Fruit fly (Drosophila melanogaster): ENCODE measurements around the gene Fbp1.

Fbp1 gene

dm6 chr3L:14075472-14075871, 22.4 kb downstream of the Fbp1 start, which contains the start of gene btl:
TSS of gene btl (plus strand) at chr3L:14075772.
- no peak for TF ChIP-seq Pif1B (GFP tag; optimal IDR thresholded peaks at IDR 0.05)
- TF ChIP-seq CG12605 (GFP tag; IDR thresholded peaks at IDR 0.05): no peak
- no peak for TF ChIP-seq CG10348 (GFP tag; IDR thresholded peaks at IDR 0.05)

dm6 chr3L:14071621-14072020, 26.2 kb downstream of the Fbp1 start, which contains the start of gene Pex1:
TSS of gene Pex1 (plus strand) at chr3L:14071892.
- TF ChIP-seq Snoo (tag; optimal IDR thresholded peaks at IDR 0.05) (no peak), CG12605 (GFP tag; IDR thresholded peaks at IDR 0.05) (peak; percentile 79), EcR (GFP tag; optimal IDR thresholded peaks at IDR 0.05) (no peak), CG4496 (GFP tag; IDR thresholded peaks at IDR 0.05) (0 out of 3 replicates have a peak, but pooled peaks have one; percentile 25)

dm6 chr3L:14064065-14064414, 33.8 kb downstream of the Fbp1 start:
- TF ChIP-seq CG32121 (GFP tag; IDR thresholded peaks at IDR 0.05): no peak
- no peak for TF ChIP-seq CG10348 (GFP tag; IDR thresholded peaks at IDR 0.05)
- TF ChIP-seq Pif1A (GFP tag; optimal IDR thresholded peaks at IDR 0.05): no peak
- no peak for TF ChIP-seq CG4496 (GFP tag; IDR thresholded peaks at IDR 0.05)
- TF ChIP-seq CG12605 (GFP tag; IDR thresholded peaks at IDR 0.05): no peak
- no peak for TF ChIP-seq CG8159 (tag; optimal IDR thresholded peaks at IDR 0.05)
- TF ChIP-seq Pif1B (GFP tag; optimal IDR thresholded peaks at IDR 0.05): no peak
- no peak for TF ChIP-seq CG17806 (tag; optimal IDR thresholded peaks at IDR 0.05)

dm6 chr3L:14063241-14064064, 34.4 kb downstream of the Fbp1 start:
- TF ChIP-seq Ets98B (GFP tag; IDR thresholded peaks at IDR 0.05): no peak; the same call in 1 of the 2 replicates
- peak; percentile 39 for TF ChIP-seq CG9948 (tag; optimal IDR thresholded peaks at IDR 0.05)
- peak; percentile 35 for TF ChIP-seq CG15710 (tag; optimal IDR thresholded peaks at IDR 0.05)
- TF ChIP-seq Snoo (tag; optimal IDR thresholded peaks at IDR 0.05): no peak
- no peak for TF ChIP-seq rn (GFP tag; IDR thresholded peaks at IDR 0.05)
- no peak for TF ChIP-seq CG14655 (GFP tag; optimal IDR thresholded peaks at IDR 0.05)
- TF ChIP-seq CG17806 (tag; optimal IDR thresholded peaks at IDR 0.05): no peak
- TF ChIP-seq CG8159 (tag; optimal IDR thresholded peaks at IDR 0.05): no peak
- no peak for TF ChIP-seq D1 (tag; optimal IDR thresholded peaks at IDR 0.05)
- TF ChIP-seq CG34367 (tag; optimal IDR thresholded peaks at IDR 0.05): peak; percentile 18
- TF ChIP-seq fd96Ca (GFP tag; IDR thresholded peaks at IDR 0.05): peak; percentile 15; the same call in 1 of the 3 replicates
- no peak for TF ChIP-seq Pif1B (GFP tag; optimal IDR thresholded peaks at IDR 0.05)
- peak; percentile 27; the same call in 1 of the 3 replicates for TF ChIP-seq CG4496 (GFP tag; IDR thresholded peaks at IDR 0.05)
- TF ChIP-seq gl (tag; optimal IDR thresholded peaks at IDR 0.05): no peak
- peak; percentile 78 for TF ChIP-seq EcR (GFP tag; optimal IDR thresholded peaks at IDR 0.05)
- 0 out of 2 replicates have a peak, but pooled peaks have one; percentile 16 for TF ChIP-seq CG32121 (GFP tag; IDR thresholded peaks at IDR 0.05)
- TF ChIP-seq Pif1A (GFP tag; optimal IDR thresholded peaks at IDR 0.05): peak; percentile 23
- peak; percentile 43 for TF ChIP-seq CG8301 (tag; optimal IDR thresholded peaks at IDR 0.05)
- no peak for TF ChIP-seq CG12605 (GFP tag; IDR thresholded peaks at IDR 0.05)
- peak; percentile 33 for TF ChIP-seq CG13204 (GFP tag; optimal IDR thresholded peaks at IDR 0.05)
- peak; percentile 54 for TF ChIP-seq CG10348 (GFP tag; IDR thresholded peaks at IDR 0.05)

dm6 chr3L:14062702-14063101, 35.2 kb downstream of the Fbp1 start:
- TF ChIP-seq CG32121 (GFP tag; IDR thresholded peaks at IDR 0.05): peak; percentile 15; the same call in 1 of the 2 replicates
- no peak for TF ChIP-seq CG15710 (tag; optimal IDR thresholded peaks at IDR 0.05)

- peak; percentile 66 for TF ChIP-seq gl (tag; optimal IDR thresholded peaks at IDR 0.05)
- peak; percentile 12 for TF ChIP-seq CG17806 (tag; optimal IDR thresholded peaks at IDR 0.05)
- peak; percentile 86 for TF ChIP-seq EcR (GFP tag; optimal IDR thresholded peaks at IDR 0.05)
- no peak for TF ChIP-seq CG10348 (GFP tag; IDR thresholded peaks at IDR 0.05)
- TF ChIP-seq CG14655 (GFP tag; optimal IDR thresholded peaks at IDR 0.05): peak; percentile 37
- peak; percentile 36 for TF ChIP-seq CG15710 (tag; optimal IDR thresholded peaks at IDR 0.05)
- peak; percentile 20 for TF ChIP-seq CG8301 (tag; optimal IDR thresholded peaks at IDR 0.05)
- no peak for TF ChIP-seq rn (GFP tag; IDR thresholded peaks at IDR 0.05)
- TF ChIP-seq CG9948 (tag; optimal IDR thresholded peaks at IDR 0.05): no peak
- peak; percentile 48 for TF ChIP-seq Ets98B (GFP tag; IDR thresholded peaks at IDR 0.05)
- peak; percentile 68; the same call in 2 of the 3 replicates for TF ChIP-seq fd96Ca (GFP tag; IDR thresholded peaks at IDR 0.05)
- peak; percentile 47 for TF ChIP-seq Pif1B (GFP tag; optimal IDR thresholded peaks at IDR 0.05)
- TF ChIP-seq Pif1A (GFP tag; optimal IDR thresholded peaks at IDR 0.05): peak; percentile 46
- TF ChIP-seq CG8159 (tag; optimal IDR thresholded peaks at IDR 0.05): peak; percentile 46
- TF ChIP-seq CG34367 (tag; optimal IDR thresholded peaks at IDR 0.05): peak; percentile 17
- TF ChIP-seq CG13204 (GFP tag; optimal IDR thresholded peaks at IDR 0.05): peak; percentile 44
- TF ChIP-seq CG32121 (GFP tag; IDR thresholded peaks at IDR 0.05): peak; percentile 45
- TF ChIP-seq CG12605 (GFP tag; IDR thresholded peaks at IDR 0.05): peak; percentile 71
- no peak for TF ChIP-seq D1 (tag; optimal IDR thresholded peaks at IDR 0.05)
- no peak for TF ChIP-seq Snoo (tag; optimal IDR thresholded peaks at IDR 0.05)
- peak; percentile 51; the same call in 2 of the 3 replicates for TF ChIP-seq CG4496 (GFP tag; IDR thresholded peaks at IDR 0.05)
Measured at dm6 chr3L:14059266-14059974, 38.4 kb downstream of the Fbp1 start.

All from whole organism, pupa.